Fruit fly (Drosophila melanogaster) whole organism, embryonic: ENCODE data around the gene CG43245.

ENCODE experiments used
- Abd-B ChIP-seq: fragments of 200-800 bp; sonication (Bioruptor generic); optimal IDR thresholded peaks from 2 replicates; lab custom pipeline; 2018; ENCODE audit warnings: missing biosample characterization, mild to moderate bottlenecking, missing genetic modification characterization, moderate library complexity
- Ada2b ChIP-seq: fragments of 200-800 bp; sonication (Bioruptor generic); IDR thresholded peaks from 2 replicates; pipeline ENCODE4 v1.3.6; 2022; ENCODE audit warnings: missing biosample characterization, missing genetic modification characterization
- CG10274 ChIP-seq: fragments of 200-800 bp; sonication (Bioruptor generic); optimal IDR thresholded peaks from 3 replicates; lab custom pipeline; 2017; ENCODE audit warnings: missing biosample characterization, mild to moderate bottlenecking, missing genetic modification characterization
- CG10543 ChIP-seq: fragments of 200-800 bp; sonication (Bioruptor generic); optimal IDR thresholded peaks from 3 replicates; lab custom pipeline; 2017; ENCODE audit warnings: missing biosample characterization, mild to moderate bottlenecking, missing genetic modification characterization, moderate library complexity
- CG12744 ChIP-seq: fragments of 200-800 bp; sonication (Bioruptor generic); optimal IDR thresholded peaks from 2 replicates; lab custom pipeline; 2016; ENCODE audit warnings: missing biosample characterization, missing genetic modification characterization
- CG13624 ChIP-seq: fragments of 200-800 bp; sonication (Bioruptor generic); optimal IDR thresholded peaks from 2 replicates; lab custom pipeline; 2016; ENCODE audit warnings: missing biosample characterization, missing genetic modification characterization
- CG14860 ChIP-seq: fragments of 200-800 bp; sonication (Bioruptor generic); IDR thresholded peaks from 3 replicates; pipeline ENCODE4 v1.3.6; 2022; ENCODE audit warnings: missing biosample characterization, missing genetic modification characterization; ENCODE audit not compliant: partially characterized antibody
- CG15073 ChIP-seq: fragments of 200-800 bp; sonication (Bioruptor generic); optimal IDR thresholded peaks from 2 replicates; lab custom pipeline; 2016; ENCODE audit warnings: missing biosample characterization, missing genetic modification characterization
- CG15269 ChIP-seq: fragments of 200-800 bp; sonication (Bioruptor generic); optimal IDR thresholded peaks from 2 replicates; lab custom pipeline; 2018; ENCODE audit warnings: missing biosample characterization, mild to moderate bottlenecking, missing genetic modification characterization, moderate library complexity
- CG1603 ChIP-seq: fragments of 200-800 bp; sonication (Bioruptor generic); optimal IDR thresholded peaks from 2 replicates; lab custom pipeline; 2019; ENCODE audit warnings: missing biosample characterization, mild to moderate bottlenecking, missing genetic modification characterization, moderate library complexity
- CG16813 ChIP-seq: fragments of 200-800 bp; sonication (Bioruptor generic); IDR thresholded peaks from 3 replicates; pipeline ENCODE4 v1.3.6; 2022; ENCODE audit warnings: missing biosample characterization, missing genetic modification characterization; ENCODE audit not compliant: partially characterized antibody
- CG17802 ChIP-seq: fragments of 200-800 bp; sonication (Bioruptor generic); optimal IDR thresholded peaks from 2 replicates; lab custom pipeline; 2018; ENCODE audit warnings: missing biosample characterization, mild to moderate bottlenecking, missing genetic modification characterization, moderate library complexity
- CG17829 ChIP-seq: fragments of 200-800 bp; optimal IDR thresholded peaks from 2 replicates; lab custom pipeline; 2019; ENCODE audit warnings: missing biosample characterization, mild to moderate bottlenecking, missing genetic modification characterization, moderate library complexity
- CG18476 ChIP-seq: fragments of 200-800 bp; sonication (Bioruptor generic); optimal IDR thresholded peaks from 2 replicates; lab custom pipeline; 2016; ENCODE audit warnings: missing biosample characterization, mild to moderate bottlenecking, missing genetic modification characterization
- CG2120 ChIP-seq: fragments of 200-800 bp; sonication (Bioruptor generic); optimal IDR thresholded peaks from 3 replicates; lab custom pipeline; 2016; ENCODE audit warnings: missing biosample characterization, missing genetic modification characterization
- CG2199 ChIP-seq: fragments of 200-800 bp; sonication (Bioruptor generic); IDR thresholded peaks from 3 replicates; pipeline ENCODE4 v1.3.6; 2022; ENCODE audit warnings: missing biosample characterization, missing genetic modification characterization
- CG2875 ChIP-seq: fragments of 200-800 bp; sonication (Bioruptor generic); optimal IDR thresholded peaks from 2 replicates; lab custom pipeline; 2017; ENCODE audit warnings: missing biosample characterization, mild to moderate bottlenecking, missing genetic modification characterization, missing genetic modification reagents
- CG30020 ChIP-seq: fragments of 200-800 bp; optimal IDR thresholded peaks from 2 replicates; lab custom pipeline; 2019; ENCODE audit warnings: missing biosample characterization, mild to moderate bottlenecking, missing genetic modification characterization, moderate library complexity
- CG32767 ChIP-seq: fragments of 200-800 bp; sonication (Bioruptor generic); IDR thresholded peaks from 2 replicates; pipeline ENCODE4 v1.3.6; 2022; ENCODE audit warnings: missing biosample characterization, missing genetic modification characterization
- CG6254 ChIP-seq: fragments of 200-800 bp; sonication (Bioruptor generic); optimal IDR thresholded peaks from 3 replicates; lab custom pipeline; 2017; ENCODE audit warnings: mild to moderate bottlenecking, missing biosample characterization, missing genetic modification reagents, missing genetic modification characterization
- Chrac-16 ChIP-seq: fragments of 200-800 bp; sonication (Bioruptor generic); optimal IDR thresholded peaks from 3 replicates; lab custom pipeline; 2016; ENCODE audit warnings: missing biosample characterization, missing genetic modification characterization
- Dref ChIP-seq: fragments of 200-800 bp; sonication (Bioruptor generic); IDR thresholded peaks from 2 replicates; pipeline ENCODE4 v1.3.6; 2022; ENCODE audit warnings: missing biosample characterization, missing genetic modification characterization
- H2.0 ChIP-seq: fragments of 200-800 bp; sonication (Bioruptor generic); IDR thresholded peaks from 2 replicates; pipeline ENCODE4 v1.3.6; 2022; ENCODE audit warnings: missing biosample characterization, missing genetic modification characterization
- HHEX ChIP-seq: fragments of 200-800 bp; sonication (Bioruptor generic); optimal IDR thresholded peaks from 3 replicates; lab custom pipeline; 2017; ENCODE audit warnings: missing biosample characterization, mild to moderate bottlenecking, missing genetic modification characterization, missing genetic modification reagents
- Hand ChIP-seq: fragments of 200-800 bp; sonication (Bioruptor generic); optimal IDR thresholded peaks from 2 replicates; lab custom pipeline; 2017; ENCODE audit warnings: mild to moderate bottlenecking, missing biosample characterization, missing genetic modification reagents, missing genetic modification characterization
- Hmr ChIP-seq: fragments of 200-800 bp; sonication (Bioruptor generic); optimal IDR thresholded peaks from 3 replicates; lab custom pipeline; 2017; ENCODE audit warnings: mild to moderate bottlenecking, missing biosample characterization, missing genetic modification reagents, missing genetic modification characterization
- Lpt ChIP-seq: fragments of >200 bp; optimal IDR thresholded peaks from 2 replicates; lab custom pipeline; 2018; ENCODE audit warnings: missing biosample characterization, missing genetic modification characterization
- NC2α ChIP-seq: fragments of 200-800 bp; sonication (Bioruptor generic); optimal IDR thresholded peaks from 2 replicates; lab custom pipeline; 2016; ENCODE audit warnings: missing biosample characterization, missing genetic modification characterization
- Scr ChIP-seq: fragments of 200-800 bp; sonication (Bioruptor generic); IDR thresholded peaks from 2 replicates; pipeline ENCODE4 v1.3.6; 2022; ENCODE audit warnings: missing biosample characterization, missing genetic modification characterization; ENCODE audit not compliant: partially characterized antibody
- ab ChIP-seq: fragments of 200-800 bp; sonication (Bioruptor generic); optimal IDR thresholded peaks from 2 replicates; lab custom pipeline; 2016; ENCODE audit warnings: missing biosample characterization, missing genetic modification characterization
- bbx ChIP-seq: fragments of 200-800 bp; sonication (Bioruptor generic); IDR thresholded peaks from 2 replicates; pipeline ENCODE4 v1.3.6; 2022; ENCODE audit warnings: missing biosample characterization, missing genetic modification characterization; ENCODE audit not compliant: partially characterized antibody
- bcd ChIP-seq: fragments of 200-800 bp; sonication (Bioruptor generic); optimal IDR thresholded peaks from 2 replicates; lab custom pipeline; 2017; ENCODE audit warnings: missing biosample characterization, mild to moderate bottlenecking, missing genetic modification characterization
- br ChIP-seq: fragments of >200 bp; optimal IDR thresholded peaks from 2 replicates; lab custom pipeline; 2017
- cato ChIP-seq: fragments of 200-800 bp; sonication (Bioruptor generic); optimal IDR thresholded peaks from 2 replicates; lab custom pipeline; 2016; ENCODE audit warnings: missing biosample characterization, missing genetic modification characterization, borderline replicate concordance
- cwo ChIP-seq: fragments of 200-800 bp; sonication (Bioruptor generic); optimal IDR thresholded peaks from 3 replicates; lab custom pipeline; 2017; ENCODE audit warnings: missing biosample characterization, missing genetic modification characterization, mild to moderate bottlenecking, moderate library complexity, missing genetic modification reagents
- dimm ChIP-seq: fragments of 200-800 bp; sonication (Bioruptor generic); IDR thresholded peaks from 2 replicates; pipeline ENCODE4 v1.3.6; 2022; ENCODE audit warnings: missing biosample characterization, missing genetic modification characterization
- dm ChIP-seq: fragments of 200-800 bp; sonication (Bioruptor generic); optimal IDR thresholded peaks from 3 replicates; lab custom pipeline; 2016; ENCODE audit warnings: missing biosample characterization, missing genetic modification characterization
- en ChIP-seq: fragments of 200-800 bp; sonication (Bioruptor generic); optimal IDR thresholded peaks from 2 replicates; lab custom pipeline; 2016; ENCODE audit warnings: missing biosample characterization, missing genetic modification characterization
- ewg ChIP-seq: fragments of 200-800 bp; sonication (Bioruptor generic); optimal IDR thresholded peaks from 3 replicates; lab custom pipeline; 2017; ENCODE audit warnings: mild to moderate bottlenecking, missing biosample characterization, missing genetic modification reagents, missing genetic modification characterization
- gt ChIP-seq: fragments of 200-800 bp; sonication (Bioruptor generic); IDR thresholded peaks from 2 replicates; pipeline ENCODE4 v1.3.6; 2022; ENCODE audit warnings: missing biosample characterization, missing genetic modification characterization
- her ChIP-seq: fragments of 200-800 bp; sonication (Bioruptor generic); optimal IDR thresholded peaks from 2 replicates; lab custom pipeline; 2016; ENCODE audit warnings: missing biosample characterization, missing genetic modification characterization
- jing ChIP-seq: fragments of 200-800 bp; sonication (Bioruptor generic); optimal IDR thresholded peaks from 2 replicates; lab custom pipeline; 2018; ENCODE audit warnings: missing biosample characterization, mild to moderate bottlenecking, missing genetic modification characterization
- kay ChIP-seq: fragments of 200-800 bp; sonication (Bioruptor generic); optimal IDR thresholded peaks from 2 replicates; lab custom pipeline; 2016; ENCODE audit warnings: missing biosample characterization, missing genetic modification characterization
- nerfin-2 ChIP-seq: fragments of 200-800 bp; sonication (Bioruptor generic); IDR thresholded peaks from 2 replicates; pipeline ENCODE4 v1.3.6; 2022; ENCODE audit warnings: missing biosample characterization, missing genetic modification characterization; ENCODE audit not compliant: partially characterized antibody
- scrt ChIP-seq: fragments of 200-800 bp; sonication (Bioruptor generic); optimal IDR thresholded peaks from 2 replicates; lab custom pipeline; 2018; ENCODE audit warnings: missing biosample characterization, mild to moderate bottlenecking, missing genetic modification characterization, moderate library complexity
- sim ChIP-seq: fragments of 200-800 bp; sonication (Bioruptor generic); IDR thresholded peaks from 2 replicates; pipeline ENCODE4 v1.3.6; 2022; ENCODE audit warnings: missing biosample characterization, missing genetic modification characterization
- sqz ChIP-seq: fragments of 200-800 bp; sonication (Bioruptor generic); optimal IDR thresholded peaks from 3 replicates; lab custom pipeline; 2018; ENCODE audit warnings: missing biosample characterization, mild to moderate bottlenecking, missing genetic modification characterization
- zen ChIP-seq: fragments of 200-800 bp; sonication (Bioruptor generic); optimal IDR thresholded peaks from 3 replicates; lab custom pipeline; 2018; ENCODE audit warnings: missing biosample characterization, mild to moderate bottlenecking, missing genetic modification characterization, moderate library complexity

The CG43245 gene

DNA sequence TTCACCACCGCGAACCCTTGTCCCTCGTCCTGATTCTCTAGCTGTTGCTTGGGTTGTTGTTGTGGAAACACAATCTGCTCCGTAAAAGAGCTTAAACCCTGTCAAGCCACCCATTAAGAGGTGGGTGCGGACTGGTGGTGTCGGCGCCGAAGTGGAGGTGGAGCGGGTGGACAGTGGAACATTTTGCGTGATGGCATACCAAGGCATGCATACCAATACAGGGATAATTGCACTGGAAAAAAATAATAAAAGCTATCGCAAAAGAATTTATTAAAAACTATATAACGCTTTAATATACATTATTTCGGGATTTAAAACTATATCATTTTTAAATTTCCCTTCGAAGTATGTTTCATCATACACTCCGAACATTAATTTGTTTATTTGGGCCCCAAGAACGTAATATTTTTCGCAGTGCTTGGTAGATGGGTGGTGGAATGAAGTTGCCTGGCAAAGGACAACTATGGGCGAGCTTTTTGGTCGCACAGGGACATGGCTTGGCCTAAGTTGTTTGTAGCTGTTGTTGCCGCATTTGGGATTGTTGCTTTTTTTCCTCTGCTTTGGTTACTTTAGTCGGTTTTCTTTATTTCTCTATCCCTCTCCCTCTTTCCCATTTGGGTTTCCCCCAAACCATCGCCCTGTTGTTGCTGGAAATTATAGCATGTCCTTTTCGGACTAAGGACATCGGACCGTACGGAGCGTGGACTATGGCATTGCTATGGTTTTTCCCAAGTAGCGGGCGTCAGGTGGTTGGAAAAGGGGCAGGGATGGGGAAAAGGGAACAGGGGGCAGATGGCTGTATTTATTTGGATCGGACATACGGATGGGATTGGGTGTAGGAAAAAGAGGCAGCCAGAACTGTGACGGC lies 50.9 kb downstream of the CG43245 start:
- TF ChIP-seq Abd-B (GFP tag; lab: Kevin White, UChicago) (peak; percentile 58), Scr (GFP tag; lab: Robert Waterston, UW) (no peak), Ada2b (peak; percentile 72), nerfin-2 (GFP tag; lab: Robert Waterston, UW) (no peak), br (lab: Kevin White, UChicago) (no peak), kay (GFP tag; lab: Kevin White, UChicago) (peak; percentile 61), CG2120 (peak; percentile 86), gt (GFP tag; lab: Robert Waterston, UW) (no peak), cwo (GFP tag; lab: Kevin White, UChicago) (peak; percentile 79), H2.0 (GFP tag; lab: Robert Waterston, UW) (peak; percentile 65), CG12744 (GFP tag; lab: Kevin White, UChicago) (peak; percentile 39), CG14860 (GFP tag; lab: Robert Waterston, UW) (0 out of 3 replicates have a peak, but pooled peaks have one; percentile 37), dimm (GFP tag; lab: Robert Waterston, UW) (peak; percentile 45; the same call in 1 of the 2 replicates), Lpt (GFP tag; lab: Kevin White, UChicago) (no peak), HHEX (GFP tag; lab: Kevin White, UChicago) (peak; percentile 74), sqz (GFP tag; lab: Kevin White, UChicago) (peak; percentile 47), jing (GFP tag; lab: Kevin White, UChicago) (peak; percentile 33), en (GFP tag; lab: Kevin White, UChicago) (peak; percentile 2), zen (tag; lab: Kevin White, UChicago) (peak; percentile 35), Hmr (GFP tag; lab: Kevin White, UChicago) (peak; percentile 89), cato (no peak), ewg (GFP tag; lab: Kevin White, UChicago) (peak; percentile 45), CG2875 (GFP tag; lab: Kevin White, UChicago) (peak; percentile 30), ab (GFP tag; lab: Kevin White, UChicago) (no peak), NC2α (GFP tag; lab: Kevin White, UChicago) (no peak), Hand (GFP tag; lab: Kevin White, UChicago) (peak; percentile 88), CG13624 (peak; percentile 34), CG10543 (peak; percentile 81), her (no peak), CG17829 (peak; percentile 65), CG1603 (tag; lab: Kevin White, UChicago) (peak; percentile 69), CG32767 (GFP tag; lab: Robert Waterston, UW) (peak; percentile 56; the same call in 1 of the 2 replicates), Dref (GFP tag; lab: Robert Waterston, UW) (no peak), Chrac-16 (GFP tag; lab: Kevin White, UChicago) (peak; percentile 24), sim (GFP tag; lab: Robert Waterston, UW) (no peak), bcd (peak; percentile 79), CG30020 (tag; lab: Kevin White, UChicago) (no peak), CG2199 (no peak), CG15073 (GFP tag; lab: Kevin White, UChicago) (no peak), CG6254 (GFP tag; lab: Kevin White, UChicago) (peak; percentile 58), CG17802 (tag; lab: Kevin White, UChicago) (peak; percentile 6), CG18476 (GFP tag; lab: Kevin White, UChicago) (peak; percentile 60), CG10274 (GFP tag; lab: Kevin White, UChicago) (peak; percentile 13), scrt (GFP tag; lab: Kevin White, UChicago) (peak; percentile 88), dm (GFP tag; lab: Kevin White, UChicago) (no peak), CG16813 (GFP tag; lab: Robert Waterston, UW) (no peak), CG15269 (tag; lab: Kevin White, UChicago) (peak; percentile 83), bbx (GFP tag; lab: Robert Waterston, UW) (no peak)
